Fruit fly (Drosophila melanogaster) S2 (cell line): Measurements from ENCODE around the gene CG14062.

ENCODE experiments used
- CG8478 ChIP-seq: fragments of >200 bp; optimal IDR thresholded peaks from 2 replicates; lab custom pipeline; 2018
- CTCF ChIP-seq, 2 experiments: fragments of >200 bp; optimal IDR thresholded peaks; 2 replicates each; lab custom pipeline; 2018

DNA sequence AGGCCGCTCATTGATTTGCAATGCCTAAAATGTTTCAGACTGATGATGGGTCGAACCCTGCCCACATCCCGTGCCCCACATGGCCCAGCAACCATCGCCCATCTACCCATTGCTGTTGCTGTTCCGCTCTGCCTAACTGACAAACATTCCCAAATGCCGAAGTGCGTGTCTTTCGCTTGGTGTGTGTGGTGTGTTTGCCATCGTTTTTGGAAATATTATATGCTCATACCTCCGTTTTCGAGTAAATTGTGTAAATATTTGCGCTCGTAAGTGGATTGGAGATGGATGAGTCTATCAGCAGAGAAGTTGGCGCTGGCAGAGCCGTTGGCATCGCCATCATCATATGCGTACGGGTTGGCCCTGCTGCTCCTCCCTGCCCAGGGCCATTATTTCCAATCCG lies 45.2 kb downstream of the CG14062 start:
- TF ChIP-seq CG8478 (lab: Kevin White, UChicago), result no peak
- TF ChIP-seq CTCF (optimal IDR thresholded peaks at IDR 0.05; lab: Kevin White, UChicago), result no peak
